Fruit fly (Drosophila melanogaster): ENCODE measurements around the gene CG6282.
A peak's percentile ranks its signal among the peaks of the same experiment; 100 is the strongest.

DNA sequence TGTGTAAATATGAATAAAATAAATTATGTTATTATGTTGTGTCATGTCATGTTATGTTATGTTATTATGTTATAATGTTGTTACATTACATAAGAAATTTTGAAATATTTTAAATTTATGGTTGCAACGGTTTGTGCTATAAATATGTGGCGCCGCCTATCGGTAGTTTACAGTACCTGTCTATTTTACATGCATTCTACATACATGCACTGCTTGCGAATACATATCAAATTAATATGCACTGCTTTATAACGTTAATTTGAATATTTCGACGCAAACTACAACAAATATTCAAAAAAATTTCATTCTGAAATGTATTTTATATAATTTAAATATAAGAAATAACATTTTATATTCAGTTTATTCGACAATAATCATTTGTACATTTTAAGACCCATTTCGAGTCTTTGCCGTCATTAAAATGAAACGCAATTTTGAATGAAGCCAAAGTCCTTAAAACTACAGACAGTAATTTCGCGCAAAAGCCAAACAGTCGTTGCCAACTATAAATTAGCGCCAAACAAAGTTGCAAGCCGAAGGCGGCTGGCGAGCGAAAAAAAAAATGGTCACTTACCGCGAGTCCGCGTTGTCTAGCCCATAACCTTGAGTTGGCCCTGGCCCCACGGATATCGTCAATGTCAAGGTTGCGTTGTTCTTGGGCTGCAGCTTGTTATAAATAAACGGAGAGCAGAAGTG, 47.6 kb downstream of the CG6282 start:
- TF ChIP-seq CTCF (optimal IDR thresholded peaks at IDR 0.05) (peak; percentile 80 to 94), CG8478 (optimal IDR thresholded peaks at IDR 0.05) (no peak)

Measured in S2 (cell line).